Fruit fly (Drosophila melanogaster) Kc167 (cell line): ENCODE measurements around the gene SMSr.

ENCODE experiments used
- Myc ChIP-seq: fragments of >200 bp; optimal IDR thresholded peaks from 2 replicates; lab custom pipeline; 2017; ENCODE audit warnings: missing external identifiers
- h ChIP-seq: fragments of >200 bp; optimal IDR thresholded peaks from 3 replicates; lab custom pipeline; 2018; ENCODE audit warnings: missing external identifiers
- insv ChIP-seq: fragments of >200 bp; optimal IDR thresholded peaks from 3 replicates; lab custom pipeline; 2018; ENCODE audit warnings: missing external identifiers
- psq ChIP-seq: fragments of >200 bp; optimal IDR thresholded peaks from 2 replicates; lab custom pipeline; 2017; ENCODE audit warnings: missing external identifiers
- ttk ChIP-seq: sonication (Bioruptor generic); optimal IDR thresholded peaks from 2 replicates; lab custom pipeline; 2017; ENCODE audit warnings: missing external identifiers

DNA sequence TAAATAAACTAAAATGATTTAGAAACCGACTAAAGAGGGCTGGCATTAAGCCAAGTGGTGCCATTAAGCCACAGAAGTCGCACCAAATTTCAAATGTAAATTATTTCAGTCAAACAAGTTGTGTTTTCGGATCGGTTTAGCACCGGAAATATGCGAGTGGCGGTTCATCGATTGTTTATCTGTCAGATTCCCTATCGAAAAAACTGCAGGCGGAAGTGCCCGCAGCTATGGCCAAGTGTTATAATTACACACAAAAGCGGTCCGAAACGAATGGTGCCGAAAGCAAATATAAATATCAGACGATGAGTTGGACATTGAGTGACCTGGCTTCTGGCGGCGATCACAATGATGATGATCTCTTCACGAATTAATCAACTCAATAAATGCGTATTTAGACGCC, 8.7 kb upstream of the SMSr start:
- TF ChIP-seq Myc (lab: Kevin White, UChicago) (no peak), insv (lab: Kevin White, UChicago) (no peak), ttk (lab: Kevin White, UChicago) (no peak), psq (lab: Kevin White, UChicago) (no peak), h (lab: Kevin White, UChicago) (no peak)
